Worm (Caenorhabditis elegans) whole organism, midembryonic: Measurements from ENCODE around the gene fbxa-224.

ENCODE experiments used
- T22C8.4 ChIP-seq: fragments of 200-800 bp; sonication (Bioruptor generic); IDR thresholded peaks from 2 replicates; pipeline ENCODE4 v1.3.6; 2022; ENCODE audit warnings: missing genetic modification characterization, missing compliant biosample characterization
- cog-1 ChIP-seq: sonication (generic microtip); optimal IDR thresholded peaks from 2 replicates; lab custom pipeline; 2016; ENCODE audit warnings: missing genetic modification characterization, missing compliant biosample characterization
- flt-1 ChIP-seq: fragments of 200-800 bp; sonication (Bioruptor generic); IDR thresholded peaks from 2 replicates; pipeline ENCODE4 v1.3.6; 2022; ENCODE audit warnings: missing genetic modification characterization, missing compliant biosample characterization
- klf-2 ChIP-seq: fragments of 200-800 bp; sonication (Bioruptor generic); conservative IDR thresholded peaks from 2 replicates; pipeline ENCODE4 v1.3.6; 2022; ENCODE audit warnings: missing genetic modification reagents, missing genetic modification characterization, missing compliant biosample characterization
- med-1 ChIP-seq: sonication (generic microtip); optimal IDR thresholded peaks from 2 replicates; lab custom pipeline; 2017; ENCODE audit warnings: missing genetic modification characterization, mild to moderate bottlenecking, missing compliant biosample characterization, antibody characterized with exemption, missing genetic modification reagents; ENCODE audit not compliant: insufficient read depth
- ref-1 ChIP-seq: fragments of 200-800 bp; sonication (Bioruptor generic); conservative IDR thresholded peaks from 2 replicates; pipeline ENCODE4 v1.3.6; 2022; ENCODE audit warnings: missing genetic modification reagents, missing genetic modification characterization, missing compliant biosample characterization
- tab-1 ChIP-seq: fragments of 200-800 bp; sonication (Bioruptor generic); IDR thresholded peaks from 2 replicates; pipeline ENCODE4 v1.3.6; 2022; ENCODE audit warnings: missing genetic modification characterization, missing compliant biosample characterization
- ztf-23 ChIP-seq: fragments of 200-800 bp; sonication (Bioruptor generic); IDR thresholded peaks from 2 replicates; pipeline ENCODE4 v1.3.6; 2022; ENCODE audit warnings: missing genetic modification reagents, missing genetic modification characterization, missing compliant biosample characterization
- ztf-29 ChIP-seq: fragments of 200-800 bp; sonication (Bioruptor generic); IDR thresholded peaks from 2 replicates; pipeline ENCODE4 v1.3.6; 2022; ENCODE audit warnings: missing genetic modification reagents, missing genetic modification characterization, missing compliant biosample characterization

DNA sequence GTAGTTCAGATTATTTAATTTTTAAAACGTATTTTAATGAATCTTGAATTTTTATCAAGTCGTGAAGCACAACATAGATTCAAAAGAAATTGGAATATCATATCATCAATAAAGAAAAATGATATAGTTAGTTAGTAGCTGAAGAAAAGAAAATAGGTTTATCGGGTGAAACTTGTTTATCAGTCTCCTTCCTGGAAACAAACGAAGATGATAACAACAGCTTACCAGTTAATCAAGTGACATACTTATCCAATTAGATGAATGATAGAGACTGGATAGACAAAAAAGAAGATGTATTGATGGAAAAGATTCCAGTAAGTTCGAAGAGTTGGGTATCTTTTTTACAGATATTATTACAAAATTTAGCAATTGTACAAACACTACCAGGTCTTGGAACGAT lies 5.0 kb downstream of the fbxa-224 start:
- no peak for TF ChIP-seq T22C8.4
- TF ChIP-seq tab-1 (GFP tag; lab: Robert Waterston, UW), result no peak
- no peak for TF ChIP-seq ztf-29 (GFP tag; lab: Robert Waterston, UW)
- TF ChIP-seq cog-1, result no peak
- TF ChIP-seq flt-1 (GFP tag; lab: Robert Waterston, UW), result no peak
- no peak for TF ChIP-seq klf-2 (GFP tag; lab: Robert Waterston, UW)
- no peak for TF ChIP-seq med-1
- TF ChIP-seq ref-1 (GFP tag; lab: Robert Waterston, UW), result no peak
- TF ChIP-seq ztf-23 (GFP tag; lab: Robert Waterston, UW), result no peak
